Worm (Caenorhabditis elegans) whole organism, dauer: Measurements from ENCODE around the gene F23B2.7.

Experiments used
- unc-62 ChIP-seq: sonication (generic microtip); optimal IDR thresholded peaks from 2 replicates; lab custom pipeline; 2017; ENCODE audit warnings: missing biosample characterization, missing genetic modification reagents, missing genetic modification characterization

The F23B2.7 gene

ce11 chrIV:9150175-9150574, at the start of gene F23B2.7:
Gene F23B2.7 (plus strand): TSS chrIV:9150475.
- no peak for TF ChIP-seq unc-62

- TF ChIP-seq unc-62 = no peak
These were observed 49.4 kb upstream of the F23B2.7 start for ce11 chrIV:9100835-9101234.

- no peak for TF ChIP-seq unc-62
These were observed 45.9 kb upstream of the F23B2.7 start, which contains the start of the genes C01F6.14 and fem-3 for ce11 chrIV:9104071-9105016. Gene C01F6.14 (minus strand): TSS chrIV:9104121. Gene fem-3 (plus strand): TSS chrIV:9104966.

- TF ChIP-seq unc-62 = no peak
These were observed 42.8 kb upstream of the F23B2.7 start for ce11 chrIV:9107464-9107863.

ce11 chrIV:9108631-9109030, 41.6 kb upstream of the F23B2.7 start, which contains the start of gene aly-1:
Gene aly-1 (plus strand): TSS chrIV:9108931.
- no peak for TF ChIP-seq unc-62

ce11 chrIV:9112019-9112418, 38.3 kb upstream of the F23B2.7 start:
- TF ChIP-seq unc-62 = no peak

- TF ChIP-seq unc-62 = no peak
These were observed 36.2 kb upstream of the F23B2.7 start for ce11 chrIV:9114078-9114477.

- TF ChIP-seq unc-62 = no peak
These were observed 33.8 kb upstream of the F23B2.7 start for ce11 chrIV:9116452-9116851.

ce11 chrIV:9117700-9118099, 32.6 kb upstream of the F23B2.7 start:
- TF ChIP-seq unc-62 = no peak

ce11 chrIV:9118348-9118747, 31.9 kb upstream of the F23B2.7 start:
- TF ChIP-seq unc-62 = no peak

- TF ChIP-seq unc-62 = no peak
These were observed 31.5 kb upstream of the F23B2.7 start, which contains the start of gene nrfl-1 for ce11 chrIV:9118792-9119191. Gene nrfl-1 (plus strand): TSS chrIV:9119092.

- no peak for TF ChIP-seq unc-62
These were observed 30.1 kb upstream of the F23B2.7 start for ce11 chrIV:9120220-9120619.

ce11 chrIV:9121545-9121944, 28.7 kb upstream of the F23B2.7 start:
- no peak for TF ChIP-seq unc-62

- no peak for TF ChIP-seq unc-62
These were observed 19.7 kb upstream of the F23B2.7 start for ce11 chrIV:9130605-9131004.

ce11 chrIV:9135377-9135776, 14.9 kb upstream of the F23B2.7 start, which contains the start of gene delm-1:
Gene delm-1 (minus strand): TSS chrIV:9135477.
- TF ChIP-seq unc-62 = no peak

- no peak for TF ChIP-seq unc-62
These were observed 10.0 kb upstream of the F23B2.7 start for ce11 chrIV:9140172-9140805.

ce11 chrIV:9144405-9144804, 5.9 kb upstream of the F23B2.7 start, which contains the start of gene flp-1:
Gene flp-1 (plus strand): TSS chrIV:9144705.
- TF ChIP-seq unc-62 = no peak
